Fruit fly (Drosophila melanogaster): ENCODE measurements around the gene pum.
A peak's percentile ranks its signal among the peaks of the same experiment; 100 is the strongest.

The pum gene

dm6 chr3R:9237268-9238091, at the start of gene pum (continued):
- TF ChIP-seq Hr78 (GFP tag; optimal IDR thresholded peaks at IDR 0.05), result no peak
- peak; percentile 20 for TF ChIP-seq CG9817 (tag; optimal IDR thresholded peaks at IDR 0.05)
- TF ChIP-seq zfh1 (GFP tag; IDR thresholded peaks at IDR 0.05), result no peak
- TF ChIP-seq CG2678 (tag; optimal IDR thresholded peaks at IDR 0.05), result peak; percentile 64
- no peak for TF ChIP-seq CG6254 (GFP tag; optimal IDR thresholded peaks at IDR 0.05)
- TF ChIP-seq CG34376 (GFP tag; optimal IDR thresholded peaks at IDR 0.05), result peak; percentile 62
- TF ChIP-seq Gsc (GFP tag; IDR thresholded peaks at IDR 0.05), result no peak
- TF ChIP-seq CG4282 (GFP tag; optimal IDR thresholded peaks at IDR 0.05), result no peak
- peak; percentile 41 for TF ChIP-seq dmrt11E (tag; optimal IDR thresholded peaks at IDR 0.05)
- TF ChIP-seq ERR (GFP tag; optimal IDR thresholded peaks at IDR 0.05), result no peak
- TF ChIP-seq CkIIα-i1 (GFP tag; IDR thresholded peaks at IDR 0.05), result no peak
- TF ChIP-seq fu2 (GFP tag; optimal IDR thresholded peaks at IDR 0.05), result no peak
- no peak for TF ChIP-seq tin (GFP tag; optimal IDR thresholded peaks at IDR 0.05)
- TF ChIP-seq CG31224 (GFP tag; IDR thresholded peaks at IDR 0.05), result no peak
- no peak for TF ChIP-seq CG13287 (GFP tag; IDR thresholded peaks at IDR 0.05; ENCODE audit: partially characterized antibody)
- peak; percentile 17 for TF ChIP-seq Sin3A (optimal IDR thresholded peaks at IDR 0.05)
- peak; percentile 37 for TF ChIP-seq Sox100B (GFP tag; optimal IDR thresholded peaks at IDR 0.05)
- TF ChIP-seq Dek (tag; optimal IDR thresholded peaks at IDR 0.05), result peak; percentile 27
- TF ChIP-seq CG10147 (GFP tag; optimal IDR thresholded peaks at IDR 0.05), result peak; percentile 62
- TF ChIP-seq Dip3 (GFP tag; optimal IDR thresholded peaks at IDR 0.05), result no peak
- peak; percentile 61 for TF ChIP-seq tap (tag; optimal IDR thresholded peaks at IDR 0.05)
- peak; percentile 41 for TF ChIP-seq esg (GFP tag; conservative IDR thresholded peaks at IDR 0.05)
- TF ChIP-seq crc (GFP tag; optimal IDR thresholded peaks at IDR 0.05), result no peak
- no peak for TF ChIP-seq corto (GFP tag; optimal IDR thresholded peaks at IDR 0.05)
- TF ChIP-seq slbo (GFP tag; IDR thresholded peaks at IDR 0.05), result peak; percentile 78
- peak in 1 of 2 experiments; percentile 58 for TF ChIP-seq Hr51 (GFP tag; optimal IDR thresholded peaks at IDR 0.05)
- TF ChIP-seq Elba2 (GFP tag; optimal IDR thresholded peaks at IDR 0.05), result peak; percentile 1
- TF ChIP-seq NC2α (GFP tag; optimal IDR thresholded peaks at IDR 0.05), result no peak
- TF ChIP-seq GATAe (GFP tag; conservative IDR thresholded peaks at IDR 0.05), result no peak
- peak; percentile 90 for TF ChIP-seq grn (GFP tag; optimal IDR thresholded peaks at IDR 0.05)
- peak; percentile 44 for TF ChIP-seq Max (GFP tag; optimal IDR thresholded peaks at IDR 0.05)
- no peak for TF ChIP-seq CG13123 (GFP tag; optimal IDR thresholded peaks at IDR 0.05)
- no peak for TF ChIP-seq CG7786 (GFP tag; optimal IDR thresholded peaks at IDR 0.05)
- no peak for TF ChIP-seq jigr1 (GFP tag; IDR thresholded peaks at IDR 0.05)
- TF ChIP-seq CG15073 (GFP tag; optimal IDR thresholded peaks at IDR 0.05), result no peak
- no peak for TF ChIP-seq seq (GFP tag; IDR thresholded peaks at IDR 0.05)
- no peak for TF ChIP-seq pnt (GFP tag; optimal IDR thresholded peaks at IDR 0.05)
- no peak for TF ChIP-seq CG3726 (GFP tag; IDR thresholded peaks at IDR 0.05)
- TF ChIP-seq CG11723 (GFP tag; optimal IDR thresholded peaks at IDR 0.05), result no peak
- no peak for TF ChIP-seq Sox102F (GFP tag; optimal IDR thresholded peaks at IDR 0.05)
- peak; percentile 45 for TF ChIP-seq CG9437 (GFP tag; optimal IDR thresholded peaks at IDR 0.05)
- TF ChIP-seq CG10209 (GFP tag; optimal IDR thresholded peaks at IDR 0.05), result no peak
- TF ChIP-seq CG4360 (GFP tag; IDR thresholded peaks at IDR 0.05), result no peak
- TF ChIP-seq CG9797 (GFP tag; optimal IDR thresholded peaks at IDR 0.05), result peak; percentile 93
- TF ChIP-seq Hey (tag; optimal IDR thresholded peaks at IDR 0.05), result no peak
- TF ChIP-seq sug (tag; optimal IDR thresholded peaks at IDR 0.05), result peak; percentile 45
- peak; percentile 68 for TF ChIP-seq CG14014 (GFP tag; IDR thresholded peaks at IDR 0.05)
- TF ChIP-seq jumu (GFP tag; optimal IDR thresholded peaks at IDR 0.05), result no peak
- no peak for TF ChIP-seq jing (GFP tag; optimal IDR thresholded peaks at IDR 0.05)
- no peak for TF ChIP-seq CG10462 (GFP tag; optimal IDR thresholded peaks at IDR 0.05)
